Fruit fly (Drosophila melanogaster): ENCODE data around the gene CG17075.

The CG17075 gene

dm6 chr2L:286421-286820 is 19.1 kb upstream of the CG17075 start (continued):
- TF ChIP-seq ci (GFP tag; IDR thresholded peaks at IDR 0.05) (peak; percentile 78), exex (tag; optimal IDR thresholded peaks at IDR 0.05) (peak; percentile 50), CG16815 (GFP tag; optimal IDR thresholded peaks at IDR 0.05) (no peak), CoRest (tag; optimal IDR thresholded peaks at IDR 0.05) (peak; percentile 31), CG2116 (GFP tag; optimal IDR thresholded peaks at IDR 0.05) (no peak), fu2 (GFP tag; optimal IDR thresholded peaks at IDR 0.05) (peak; percentile 57), Dref (GFP tag; IDR thresholded peaks at IDR 0.05) (peak; percentile 37), Dfd (GFP tag; optimal IDR thresholded peaks at IDR 0.05) (no peak), p53 (GFP tag; optimal IDR thresholded peaks at IDR 0.05) (no peak), cato (GFP tag; optimal IDR thresholded peaks at IDR 0.05; ENCODE audit: borderline replicate concordance) (no peak), CG10321 (GFP tag; IDR thresholded peaks at IDR 0.05) (peak; percentile 38; the same call in 1 of the 2 replicates), Lhr (GFP tag; optimal IDR thresholded peaks at IDR 0.05) (no peak), pho (GFP tag; optimal IDR thresholded peaks at IDR 0.05) (peak; percentile 64), bbx (GFP tag; IDR thresholded peaks at IDR 0.05; ENCODE audit: partially characterized antibody) (no peak; the same call in 1 of the 2 replicates), C15 (GFP tag; IDR thresholded peaks at IDR 0.05) (0 out of 3 replicates have a peak, but pooled peaks have one; percentile 41), Gug (GFP tag; IDR thresholded peaks at IDR 0.05) (peak; percentile 84; the same call in 3 of the 4 replicates), CG4424 (GFP tag; optimal IDR thresholded peaks at IDR 0.05) (peak; percentile 29), CG6175 (GFP tag; IDR thresholded peaks at IDR 0.05) (0 out of 3 replicates have a peak, but pooled peaks have one; percentile 40), bcd (GFP tag; optimal IDR thresholded peaks at IDR 0.05) (peak; percentile 56), bsh (GFP tag; optimal IDR thresholded peaks at IDR 0.05) (peak; percentile 46 to 54), CG31441 (GFP tag; IDR thresholded peaks at IDR 0.05) (no peak; the same call in 1 of the 2 replicates), CG4820 (GFP tag; optimal IDR thresholded peaks at IDR 0.05) (peak; percentile 37), ftz-f1 (GFP tag; optimal IDR thresholded peaks at IDR 0.05) (no peak), CkIIα-i1 (GFP tag; IDR thresholded peaks at IDR 0.05) (no peak), gsb (GFP tag; IDR thresholded peaks at IDR 0.05) (peak; percentile 72), zen2 (GFP tag; IDR thresholded peaks at IDR 0.05; ENCODE audit: partially characterized antibody) (no peak), klu (GFP tag; IDR thresholded peaks at IDR 0.05) (no peak), CHES-1-like (GFP tag; optimal IDR thresholded peaks at IDR 0.05) (peak; percentile 60), bowl (GFP tag; IDR thresholded peaks at IDR 0.05) (peak; percentile 63; the same call in 1 of the 2 replicates), slou (GFP tag; optimal IDR thresholded peaks at IDR 0.05) (no peak), corto (GFP tag; optimal IDR thresholded peaks at IDR 0.05) (peak; percentile 79), luna (GFP tag; optimal IDR thresholded peaks at IDR 0.05) (no peak), CG9876 (GFP tag; optimal IDR thresholded peaks at IDR 0.05) (peak; percentile 63), slp2 (GFP tag; optimal IDR thresholded peaks at IDR 0.05) (peak; percentile 4), vfl (GFP tag; optimal IDR thresholded peaks at IDR 0.05) (peak; percentile 61), CG33213 (GFP tag; optimal IDR thresholded peaks at IDR 0.05) (peak; percentile 44), CG15479 (GFP tag; optimal IDR thresholded peaks at IDR 0.05) (no peak), ken (GFP tag; IDR thresholded peaks at IDR 0.05) (peak; percentile 77; the same call in 2 of the 3 replicates), kah (GFP tag; optimal IDR thresholded peaks at IDR 0.05) (no peak), CG9932 (GFP tag; IDR thresholded peaks at IDR 0.05) (peak; percentile 86), CG11247 (GFP tag; IDR thresholded peaks at IDR 0.05) (peak; percentile 77), CG16779 (GFP tag; IDR thresholded peaks at IDR 0.05) (peak; percentile 55; the same call in 1 of the 2 replicates), Bgb (GFP tag; IDR thresholded peaks at IDR 0.05; ENCODE audit: partially characterized antibody) (no peak), CG12104 (GFP tag; optimal IDR thresholded peaks at IDR 0.05) (peak; percentile 13), CG4328 (GFP tag; optimal IDR thresholded peaks at IDR 0.05) (peak; percentile 58), CG9609 (GFP tag; optimal IDR thresholded peaks at IDR 0.05) (peak; percentile 43), rib (GFP tag; IDR thresholded peaks at IDR 0.05) (peak; percentile 69; the same call in 1 of the 2 replicates), ro (GFP tag; IDR thresholded peaks at IDR 0.05) (no peak), CG17568 (GFP tag; optimal IDR thresholded peaks at IDR 0.05) (peak; percentile 37), CG11560 (tag; IDR thresholded peaks at IDR 0.05) (no peak; the same call in 2 of the 3 replicates), CG8765 (GFP tag; IDR thresholded peaks at IDR 0.05) (no peak), br (optimal IDR thresholded peaks at IDR 0.05) (no peak)
